Worm (Caenorhabditis elegans) whole organism, young adult: ENCODE results near the gene lron-1.

Experiments
- F49E8.2 ChIP-seq: sonication (generic microtip); optimal IDR thresholded peaks from 3 replicates; lab custom pipeline; 2017; ENCODE audit warnings: missing genetic modification characterization, mild to moderate bottlenecking, missing compliant biosample characterization, antibody characterized with exemption, moderate library complexity; ENCODE audit not compliant: insufficient read depth
- Y53F4B.3 ChIP-seq: fragments of 200-800 bp; sonication (Bioruptor generic); IDR thresholded peaks from 2 replicates; pipeline ENCODE4 v1.3.6; 2022; ENCODE audit warnings: missing genetic modification reagents, missing genetic modification characterization, missing compliant biosample characterization
- attf-6 ChIP-seq: fragments of 200-800 bp; sonication (Bioruptor generic); IDR thresholded peaks from 2 replicates; pipeline ENCODE4 v1.3.6; 2022; ENCODE audit warnings: missing genetic modification reagents, missing genetic modification characterization, missing compliant biosample characterization
- efl-1 ChIP-seq: fragments of 150-350 bp; optimal IDR thresholded peaks from 2 replicates; lab custom pipeline; 2014; ENCODE audit warnings: missing biosample characterization, missing genetic modification reagents, missing genetic modification characterization
- him-1 ChIP-seq: sonication (generic microtip); optimal IDR thresholded peaks from 2 replicates; lab custom pipeline; 2016; ENCODE audit warnings: missing genotype, missing genetic modification reagents, missing genetic modification characterization, missing compliant biosample characterization
- hmg-20 ChIP-seq: fragments of 200-800 bp; sonication (Bioruptor generic); IDR thresholded peaks from 2 replicates; pipeline ENCODE4 v1.3.6; 2022; ENCODE audit warnings: missing genetic modification reagents, missing genetic modification characterization, missing compliant biosample characterization
- let-526 ChIP-seq: fragments of 200-800 bp; sonication (Bioruptor generic); IDR thresholded peaks from 2 replicates; pipeline ENCODE4 v1.3.6; 2022; ENCODE audit warnings: missing genetic modification reagents, missing genetic modification characterization, missing compliant biosample characterization
- snpc-4 ChIP-seq, 5 experiments: fragments of 150-350 bp in 1 of 5; sonication (generic microtip) in 4 of 5; optimal IDR thresholded peaks; 2 replicates each; lab custom pipeline; 2014 to 2018; ENCODE audit warnings: missing genetic modification characterization in 5 of 5, missing biosample characterization in 3 of 5, antibody characterized with exemption in 2 of 5, mild to moderate bottlenecking in 2 of 5, missing compliant biosample characterization in 2 of 5, missing genotype in 2 of 5, moderate library complexity in 2 of 5, missing genetic modification reagents in 1 of 5
- sptf-2 ChIP-seq: fragments of 200-800 bp; sonication (Bioruptor generic); optimal IDR thresholded peaks from 2 replicates; lab custom pipeline; 2018; ENCODE audit warnings: mild to moderate bottlenecking, missing genetic modification characterization, missing compliant biosample characterization
- tbx-9 ChIP-seq: sonication (generic microtip); optimal IDR thresholded peaks from 2 replicates; lab custom pipeline; 2016; ENCODE audit warnings: borderline replicate concordance, missing genetic modification characterization, inconsistent platforms, missing compliant biosample characterization
- unc-130 ChIP-seq: sonication (generic microtip); optimal IDR thresholded peaks from 2 replicates; lab custom pipeline; 2016; ENCODE audit warnings: missing genetic modification reagents, missing genetic modification characterization, missing compliant biosample characterization

ce11 chrX:14563818-14564217 lies 8.7 kb upstream of the lron-1 start:
- TF ChIP-seq snpc-4 (GFP tag; optimal IDR thresholded peaks at IDR 0.05; lab: Kevin White, UChicago) (no peak), snpc-4 (tag; optimal IDR thresholded peaks at IDR 0.05; lab: Kevin White, UChicago) (no peak), efl-1 (no peak), unc-130 (GFP tag; lab: Kevin White, UChicago) (no peak), let-526 (GFP tag; lab: Robert Waterston, UW) (no peak), sptf-2 (GFP tag; lab: Kevin White, UChicago) (no peak), F49E8.2 (tag; lab: Kevin White, UChicago) (no peak), attf-6 (no peak), tbx-9 (tag; lab: Kevin White, UChicago) (no peak), him-1 (tag; lab: Kevin White, UChicago) (no peak), Y53F4B.3 (no peak), hmg-20 (GFP tag; lab: Robert Waterston, UW) (no peak)
